Fruit fly (Drosophila melanogaster) whole organism, embryonic: ENCODE results near the gene Coq7.

Experiments
- CG10274 ChIP-seq: fragments of 200-800 bp; sonication (Bioruptor generic); optimal IDR thresholded peaks from 3 replicates; lab custom pipeline; 2017; ENCODE audit warnings: missing biosample characterization, mild to moderate bottlenecking, missing genetic modification characterization
- CG10565 ChIP-seq: fragments of 200-800 bp; sonication (Bioruptor generic); optimal IDR thresholded peaks from 3 replicates; lab custom pipeline; 2016; ENCODE audit warnings: missing biosample characterization, mild to moderate bottlenecking, missing genetic modification characterization
- CG12659 ChIP-seq: fragments of 200-800 bp; sonication (Bioruptor generic); optimal IDR thresholded peaks from 3 replicates; lab custom pipeline; 2017; ENCODE audit warnings: mild to moderate bottlenecking, missing biosample characterization, missing genetic modification reagents, missing genetic modification characterization
- CG1529 ChIP-seq: fragments of 200-800 bp; sonication (Bioruptor generic); optimal IDR thresholded peaks from 3 replicates; lab custom pipeline; 2018; ENCODE audit warnings: missing biosample characterization, missing genetic modification characterization
- CG15514 ChIP-seq: fragments of 200-800 bp; sonication (Bioruptor generic); optimal IDR thresholded peaks from 3 replicates; lab custom pipeline; 2017; ENCODE audit warnings: missing biosample characterization, missing genetic modification characterization, mild to moderate bottlenecking, moderate library complexity, missing genetic modification reagents
- CG15601 ChIP-seq: fragments of 200-800 bp; sonication (Bioruptor generic); optimal IDR thresholded peaks from 3 replicates; lab custom pipeline; 2019; ENCODE audit warnings: missing biosample characterization, mild to moderate bottlenecking, missing genetic modification characterization, moderate library complexity
- CG17361 ChIP-seq: fragments of 200-800 bp; sonication (Bioruptor generic); IDR thresholded peaks from 3 replicates; pipeline ENCODE4 v1.3.6; 2022; ENCODE audit warnings: missing biosample characterization, missing genetic modification characterization
- CG18011 ChIP-seq: fragments of 200-800 bp; sonication (Bioruptor generic); optimal IDR thresholded peaks from 2 replicates; lab custom pipeline; 2017; ENCODE audit warnings: missing biosample characterization, missing genetic modification characterization, mild to moderate bottlenecking, moderate library complexity, missing genotype
- CG2199 ChIP-seq: fragments of 200-800 bp; sonication (Bioruptor generic); IDR thresholded peaks from 3 replicates; pipeline ENCODE4 v1.3.6; 2022; ENCODE audit warnings: missing biosample characterization, missing genetic modification characterization
- CG2202 ChIP-seq: fragments of 200-800 bp; sonication (Bioruptor generic); optimal IDR thresholded peaks from 2 replicates; lab custom pipeline; 2018; ENCODE audit warnings: missing biosample characterization, mild to moderate bottlenecking, missing genetic modification characterization
- CG31441 ChIP-seq: fragments of 200-800 bp; sonication (Bioruptor generic); IDR thresholded peaks from 2 replicates; pipeline ENCODE4 v1.3.6; 2022; ENCODE audit warnings: missing biosample characterization, missing genetic modification characterization
- CG4404 ChIP-seq: fragments of 200-800 bp; sonication (Bioruptor generic); IDR thresholded peaks from 2 replicates; pipeline ENCODE4 v1.3.6; 2022; ENCODE audit warnings: missing biosample characterization, missing genetic modification characterization
- CG4730 ChIP-seq: fragments of 200-800 bp; sonication (Bioruptor generic); IDR thresholded peaks from 2 replicates; pipeline ENCODE4 v1.3.6; 2022; ENCODE audit warnings: missing biosample characterization, missing genetic modification characterization
- CG6175 ChIP-seq: fragments of 200-800 bp; sonication (Bioruptor generic); IDR thresholded peaks from 3 replicates; pipeline ENCODE4 v1.3.6; 2022; ENCODE audit warnings: missing biosample characterization, missing genetic modification characterization
- CG7839 ChIP-seq: fragments of 200-800 bp; sonication (Bioruptor generic); optimal IDR thresholded peaks from 3 replicates; lab custom pipeline; 2018; ENCODE audit warnings: missing biosample characterization, mild to moderate bottlenecking, missing genetic modification characterization, moderate library complexity
- CG8944 ChIP-seq: fragments of 200-800 bp; sonication (Bioruptor generic); optimal IDR thresholded peaks from 3 replicates; lab custom pipeline; 2016; ENCODE audit warnings: missing biosample characterization, missing genetic modification characterization
- CG9727 ChIP-seq: fragments of 200-800 bp; sonication (Bioruptor generic); optimal IDR thresholded peaks from 3 replicates; lab custom pipeline; 2017; ENCODE audit warnings: missing biosample characterization, mild to moderate bottlenecking, missing genetic modification characterization
- CG9876 ChIP-seq: fragments of 200-800 bp; sonication (Bioruptor generic); optimal IDR thresholded peaks from 2 replicates; lab custom pipeline; 2016; ENCODE audit warnings: missing biosample characterization, missing genetic modification characterization
- HLH3B ChIP-seq: fragments of 200-800 bp; sonication (Bioruptor generic); IDR thresholded peaks from 2 replicates; pipeline ENCODE4 v1.3.6; 2022; ENCODE audit warnings: missing biosample characterization, missing genetic modification characterization
- HLH4C ChIP-seq: fragments of 200-800 bp; sonication (Bioruptor generic); IDR thresholded peaks from 3 replicates; pipeline ENCODE4 v1.3.6; 2022; ENCODE audit warnings: missing biosample characterization, missing genetic modification characterization; ENCODE audit not compliant: partially characterized antibody
- Hmr ChIP-seq: fragments of 200-800 bp; sonication (Bioruptor generic); optimal IDR thresholded peaks from 3 replicates; lab custom pipeline; 2017; ENCODE audit warnings: mild to moderate bottlenecking, missing biosample characterization, missing genetic modification reagents, missing genetic modification characterization
- Med ChIP-seq: fragments of 200-800 bp; sonication (Bioruptor generic); peaks from one replicate; lab custom pipeline; 2016; ENCODE audit warnings: missing biosample characterization, missing genetic modification characterization, mild to moderate bottlenecking, inconsistent platforms, moderate library complexity
- Pdp1 ChIP-seq, 2 experiments: fragments of 200-800 bp; sonication (Bioruptor generic); optimal IDR thresholded peaks; 3 replicates each; lab custom pipeline; 2016; ENCODE audit warnings: missing biosample characterization in 2 of 2, missing genetic modification characterization in 2 of 2, mild to moderate bottlenecking in 1 of 2, moderate library complexity in 1 of 2
- Ptx1 ChIP-seq: fragments of 200-800 bp; sonication (Bioruptor generic); IDR thresholded peaks from 2 replicates; pipeline ENCODE4 v1.3.6; 2022; ENCODE audit warnings: missing biosample characterization, missing genetic modification characterization
- Rfx ChIP-seq: fragments of 200-800 bp; sonication (Bioruptor generic); IDR thresholded peaks from 2 replicates; pipeline ENCODE4 v1.3.6; 2022; ENCODE audit warnings: missing biosample characterization, missing genetic modification characterization
- Tbp ChIP-seq: fragments of >200 bp; optimal IDR thresholded peaks from 2 replicates; lab custom pipeline; 2018; ENCODE audit warnings: missing biosample characterization, missing genetic modification characterization
- ab ChIP-seq: fragments of 200-800 bp; sonication (Bioruptor generic); optimal IDR thresholded peaks from 2 replicates; lab custom pipeline; 2016; ENCODE audit warnings: missing biosample characterization, missing genetic modification characterization
- amos ChIP-seq: fragments of 200-800 bp; sonication (Bioruptor generic); IDR thresholded peaks from 2 replicates; pipeline ENCODE4 v1.3.6; 2022; ENCODE audit warnings: missing biosample characterization, missing genetic modification characterization; ENCODE audit not compliant: partially characterized antibody
- ara ChIP-seq: fragments of 200-800 bp; sonication (Bioruptor generic); IDR thresholded peaks from 2 replicates; pipeline ENCODE4 v1.3.6; 2022; ENCODE audit warnings: missing biosample characterization, missing genetic modification characterization
- ato ChIP-seq: fragments of 200-800 bp; sonication (Bioruptor generic); IDR thresholded peaks from 2 replicates; pipeline ENCODE4 v1.3.6; 2022; ENCODE audit warnings: missing biosample characterization, missing genetic modification characterization; ENCODE audit not compliant: partially characterized antibody
- az2 ChIP-seq: fragments of 200-800 bp; sonication (Bioruptor generic); optimal IDR thresholded peaks from 3 replicates; lab custom pipeline; 2016; ENCODE audit warnings: missing biosample characterization, missing genetic modification characterization
- cato ChIP-seq: fragments of 200-800 bp; sonication (Bioruptor generic); optimal IDR thresholded peaks from 2 replicates; lab custom pipeline; 2016; ENCODE audit warnings: missing biosample characterization, missing genetic modification characterization, borderline replicate concordance
- caup ChIP-seq: fragments of 200-800 bp; sonication (Bioruptor generic); optimal IDR thresholded peaks from 3 replicates; lab custom pipeline; 2017; ENCODE audit warnings: missing biosample characterization, mild to moderate bottlenecking, missing genetic modification characterization, moderate library complexity; ENCODE audit not compliant: severe bottlenecking
- cg ChIP-seq: fragments of 200-800 bp; sonication (Bioruptor generic); optimal IDR thresholded peaks from 3 replicates; lab custom pipeline; 2019; ENCODE audit warnings: missing biosample characterization, mild to moderate bottlenecking, missing genetic modification characterization, moderate library complexity
- chinmo ChIP-seq: fragments of 200-800 bp; sonication (Bioruptor generic); IDR thresholded peaks from 4 replicates; pipeline ENCODE4 v1.3.6; 2022; ENCODE audit warnings: missing biosample characterization, missing genetic modification characterization; ENCODE audit not compliant: partially characterized antibody
- dmrt11E ChIP-seq: fragments of 200-800 bp; sonication (Bioruptor generic); optimal IDR thresholded peaks from 3 replicates; lab custom pipeline; 2018; ENCODE audit warnings: missing biosample characterization, mild to moderate bottlenecking, missing genetic modification characterization, moderate library complexity
- ftz-f1 ChIP-seq: fragments of 200-800 bp; sonication (Bioruptor generic); optimal IDR thresholded peaks from 2 replicates; lab custom pipeline; 2016; ENCODE audit warnings: missing biosample characterization, missing genetic modification characterization
- gce ChIP-seq: fragments of 200-800 bp; sonication (Bioruptor generic); IDR thresholded peaks from 3 replicates; pipeline ENCODE4 v1.3.6; 2022; ENCODE audit warnings: missing biosample characterization, missing genetic modification characterization
- grau ChIP-seq: fragments of 200-800 bp; optimal IDR thresholded peaks from 3 replicates; lab custom pipeline; 2019; ENCODE audit warnings: missing biosample characterization, mild to moderate bottlenecking, missing genetic modification characterization, moderate library complexity
- kah ChIP-seq: fragments of 200-800 bp; sonication (Bioruptor generic); optimal IDR thresholded peaks from 2 replicates; lab custom pipeline; 2018; ENCODE audit warnings: missing biosample characterization, mild to moderate bottlenecking, missing genetic modification characterization
- pan ChIP-seq, 4 experiments: fragments of >200 bp in 3 of 4; fragments of 200-800 bp in 1 of 4; sonication (Bioruptor generic) in 1 of 4; optimal IDR thresholded peaks in 3 of 4; IDR thresholded peaks in 1 of 4; 2 replicates each; pipeline versions ENCODE4 v1.3.6 to Lab custom; 2017 to 2022; ENCODE audit warnings: missing biosample characterization in 2 of 4, missing genetic modification characterization in 2 of 4, mixed read lengths in 1 of 4
- pzg ChIP-seq: fragments of 200-800 bp; sonication (Bioruptor generic); optimal IDR thresholded peaks from 3 replicates; lab custom pipeline; 2018; ENCODE audit warnings: missing biosample characterization, mild to moderate bottlenecking, missing genetic modification characterization, moderate library complexity
- sens ChIP-seq: fragments of 200-800 bp; sonication (Bioruptor generic); peaks from one replicate; lab custom pipeline; 2016; ENCODE audit warnings: missing biosample characterization, missing genetic modification characterization
- sens-2 ChIP-seq: fragments of 200-800 bp; sonication (Bioruptor generic); IDR thresholded peaks from 2 replicates; pipeline ENCODE4 v1.3.6; 2022; ENCODE audit warnings: missing biosample characterization, missing genetic modification characterization
- stwl ChIP-seq: fragments of 200-800 bp; sonication (Bioruptor generic); optimal IDR thresholded peaks from 3 replicates; lab custom pipeline; 2018; ENCODE audit warnings: missing biosample characterization, mild to moderate bottlenecking, missing genetic modification characterization, moderate library complexity
- trem ChIP-seq: fragments of 200-800 bp; optimal IDR thresholded peaks from 3 replicates; lab custom pipeline; 2019; ENCODE audit warnings: missing biosample characterization, mild to moderate bottlenecking, missing genetic modification characterization, moderate library complexity
- tx ChIP-seq: fragments of 200-800 bp; sonication (Bioruptor generic); optimal IDR thresholded peaks from 2 replicates; lab custom pipeline; 2016; ENCODE audit warnings: missing biosample characterization, missing genetic modification characterization
- unpg ChIP-seq: fragments of 200-800 bp; sonication (Bioruptor generic); optimal IDR thresholded peaks from 3 replicates; lab custom pipeline; 2018; ENCODE audit warnings: missing biosample characterization, mild to moderate bottlenecking, missing genetic modification characterization, moderate library complexity
- zfh2 ChIP-seq: fragments of 200-800 bp; sonication (Bioruptor generic); optimal IDR thresholded peaks from 2 replicates; lab custom pipeline; 2016; ENCODE audit warnings: missing biosample characterization, missing genetic modification characterization

The Coq7 gene

DNA sequence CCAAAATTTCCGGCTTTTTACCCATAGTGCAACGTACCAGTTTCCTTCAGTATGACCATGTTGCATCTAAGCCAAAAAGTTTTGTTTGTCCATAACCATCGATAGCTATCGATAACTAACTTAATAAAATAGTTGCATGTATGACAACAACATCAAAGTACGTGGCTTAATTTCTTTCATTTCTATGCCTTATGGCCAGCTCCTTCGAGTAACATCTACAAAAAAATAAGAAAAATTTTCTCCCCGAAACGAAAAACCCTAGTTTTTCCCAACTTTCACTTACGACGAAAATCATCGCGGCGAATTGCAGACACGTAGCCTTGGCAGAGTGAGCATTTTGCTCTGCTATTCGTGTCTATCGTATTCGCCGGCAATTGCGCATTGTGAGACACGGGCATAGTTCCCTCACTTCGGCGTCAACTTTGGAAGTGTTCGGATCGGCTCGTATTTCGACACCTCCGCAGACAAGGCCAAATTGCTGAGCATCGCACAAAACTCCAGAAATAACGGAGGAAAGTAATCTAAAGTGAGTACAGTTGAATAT lies 14.8 kb upstream of the Coq7 start, which contains the start of gene sov:
TSS of gene sov (plus strand) at position 148 of the 544 bp plus-strand sequence.
- TF ChIP-seq kah (GFP tag; lab: Kevin White, UChicago) (no peak), Med (GFP tag; lab: Kevin White, UChicago) (peak; percentile 62), trem (tag; lab: Kevin White, UChicago) (peak; percentile 31), CG10565 (GFP tag; lab: Kevin White, UChicago) (no peak), unpg (GFP tag; lab: Kevin White, UChicago) (no peak), pan (optimal IDR thresholded peaks at IDR 0.05; lab: Kevin White, UChicago) (no peak), pan (GFP tag; optimal IDR thresholded peaks at IDR 0.05 in 1 of 2, IDR thresholded peaks at IDR 0.05 in 1 of 2) (no peak), Pdp1 (GFP tag; optimal IDR thresholded peaks at IDR 0.05; lab: Kevin White, UChicago) (no peak), stwl (tag; lab: Kevin White, UChicago) (peak; percentile 61), CG4404 (GFP tag; lab: Robert Waterston, UW) (no peak), Rfx (GFP tag; lab: Robert Waterston, UW) (no peak), ato (GFP tag; lab: Robert Waterston, UW) (peak; percentile 67; the same call in 1 of the 2 replicates), sens (GFP tag; lab: Kevin White, UChicago) (peak; percentile 77), pzg (GFP tag; lab: Kevin White, UChicago) (peak; percentile 44), CG8944 (GFP tag; lab: Kevin White, UChicago) (no peak), CG15601 (tag; lab: Kevin White, UChicago) (peak; percentile 3), cato (GFP tag; lab: Kevin White, UChicago) (no peak), grau (tag; lab: Kevin White, UChicago) (peak; percentile 7), CG15514 (GFP tag; lab: Kevin White, UChicago) (peak; percentile 17), ab (GFP tag; lab: Kevin White, UChicago) (no peak), chinmo (GFP tag; lab: Robert Waterston, UW) (0 out of 4 replicates have a peak, but pooled peaks have one; percentile 73), dmrt11E (no peak), tx (GFP tag; lab: Kevin White, UChicago) (no peak), Tbp (no peak), CG2202 (tag; lab: Kevin White, UChicago) (no peak), ftz-f1 (peak; percentile 85), CG2199 (GFP tag; lab: Robert Waterston, UW) (0 out of 3 replicates have a peak, but pooled peaks have one; percentile 22), CG4730 (GFP tag; lab: Robert Waterston, UW) (no peak), CG17361 (GFP tag; lab: Robert Waterston, UW) (peak; percentile 39; the same call in 2 of the 3 replicates), CG9876 (no peak), az2 (no peak), HLH3B (GFP tag; lab: Robert Waterston, UW) (no peak), sens-2 (no peak), CG18011 (no peak), CG12659 (GFP tag; lab: Kevin White, UChicago) (peak; percentile 53), Hmr (GFP tag; lab: Kevin White, UChicago) (peak; percentile 49), CG9727 (GFP tag; lab: Kevin White, UChicago) (peak; percentile 7), CG10274 (GFP tag; lab: Kevin White, UChicago) (no peak), amos (GFP tag; lab: Robert Waterston, UW) (peak; percentile 77), CG7839 (tag; lab: Kevin White, UChicago) (no peak), caup (no peak), gce (no peak), zfh2 (GFP tag; lab: Kevin White, UChicago) (no peak), CG31441 (GFP tag; lab: Robert Waterston, UW) (no peak), Ptx1 (GFP tag; lab: Robert Waterston, UW) (no peak), ara (GFP tag; lab: Robert Waterston, UW) (no peak), HLH4C (peak; percentile 85), cg (GFP tag; lab: Kevin White, UChicago) (peak; percentile 70), CG1529 (no peak), CG6175 (no peak)
